Worm (Caenorhabditis elegans): ENCODE data around the gene ins-7.

The ins-7 gene

ce11 chrIV:9672434-9672833 lies 10.2 kb downstream of the ins-7 start:
- no peak for TF ChIP-seq dao-5 (tag; optimal IDR thresholded peaks at IDR 0.05)
- no peak for TF ChIP-seq him-1 (tag; optimal IDR thresholded peaks at IDR 0.05)
- TF ChIP-seq W03F9.2 (tag; optimal IDR thresholded peaks at IDR 0.05) = no peak

- TF ChIP-seq W03F9.2 (tag; optimal IDR thresholded peaks at IDR 0.05) (no peak), dao-5 (tag; optimal IDR thresholded peaks at IDR 0.05) (no peak), him-1 (tag; optimal IDR thresholded peaks at IDR 0.05) (no peak)
These were observed 11.5 kb downstream of the ins-7 start for ce11 chrIV:9671001-9671652.

ce11 chrIV:9669969-9670368 lies 12.7 kb downstream of the ins-7 start:
- no peak for TF ChIP-seq dao-5 (tag; optimal IDR thresholded peaks at IDR 0.05)

ce11 chrIV:9668103-9668672 lies 14.5 kb downstream of the ins-7 start:
- TF ChIP-seq dao-5 (tag; optimal IDR thresholded peaks at IDR 0.05) (no peak), W03F9.2 (tag; optimal IDR thresholded peaks at IDR 0.05) (no peak), him-1 (tag; optimal IDR thresholded peaks at IDR 0.05) (no peak)

ce11 chrIV:9667084-9667483 lies 15.6 kb downstream of the ins-7 start:
- no peak for TF ChIP-seq W03F9.2 (tag; optimal IDR thresholded peaks at IDR 0.05)
- TF ChIP-seq dao-5 (tag; optimal IDR thresholded peaks at IDR 0.05) = no peak
- TF ChIP-seq him-1 (tag; optimal IDR thresholded peaks at IDR 0.05) = no peak

ce11 chrIV:9659999-9660398 lies 22.6 kb downstream of the ins-7 start:
- TF ChIP-seq W03F9.2 (tag; optimal IDR thresholded peaks at IDR 0.05) (no peak), him-1 (tag; optimal IDR thresholded peaks at IDR 0.05) (no peak), dao-5 (tag; optimal IDR thresholded peaks at IDR 0.05) (no peak)

ce11 chrIV:9657753-9658152 lies 24.9 kb downstream of the ins-7 start, which contains the start of gene acc-1:
Gene acc-1 (plus strand): TSS chrIV:9658053.
- TF ChIP-seq dao-5 (tag; optimal IDR thresholded peaks at IDR 0.05) (no peak), him-1 (tag; optimal IDR thresholded peaks at IDR 0.05) (no peak), W03F9.2 (tag; optimal IDR thresholded peaks at IDR 0.05) (no peak)

- no peak for TF ChIP-seq him-1 (tag; optimal IDR thresholded peaks at IDR 0.05)
- no peak for TF ChIP-seq dao-5 (tag; optimal IDR thresholded peaks at IDR 0.05)
- no peak for TF ChIP-seq W03F9.2 (tag; optimal IDR thresholded peaks at IDR 0.05)
These were observed 27.1 kb downstream of the ins-7 start for ce11 chrIV:9655556-9655955.

- TF ChIP-seq him-1 (tag; optimal IDR thresholded peaks at IDR 0.05) = no peak
- TF ChIP-seq W03F9.2 (tag; optimal IDR thresholded peaks at IDR 0.05) = no peak
- TF ChIP-seq dao-5 (tag; optimal IDR thresholded peaks at IDR 0.05) = no peak
These were observed 28.6 kb downstream of the ins-7 start, which contains the start of gene F58G6.7 for ce11 chrIV:9654017-9654416. Gene F58G6.7 (plus strand): TSS chrIV:9654317.

- TF ChIP-seq W03F9.2 (tag; optimal IDR thresholded peaks at IDR 0.05) = no peak
- no peak for TF ChIP-seq dao-5 (tag; optimal IDR thresholded peaks at IDR 0.05)
- no peak for TF ChIP-seq him-1 (tag; optimal IDR thresholded peaks at IDR 0.05)
These were observed 29.5 kb downstream of the ins-7 start, which contains the start of gene F58G6.3 for ce11 chrIV:9653184-9653583. Gene F58G6.3 (plus strand): TSS chrIV:9653535.

- TF ChIP-seq dao-5 (tag; optimal IDR thresholded peaks at IDR 0.05) (no peak), W03F9.2 (tag; optimal IDR thresholded peaks at IDR 0.05) (peak; percentile 37)
These were observed 31.4 kb downstream of the ins-7 start, which contains the start of gene chca-1 for ce11 chrIV:9651234-9651633. Gene chca-1 (plus strand): TSS chrIV:9651394.

ce11 chrIV:9648682-9649081 lies 34.0 kb downstream of the ins-7 start, which contains the start of gene srm-3:
Gene srm-3 (plus strand): TSS chrIV:9648982.
- TF ChIP-seq dao-5 (tag; optimal IDR thresholded peaks at IDR 0.05) (no peak), W03F9.2 (tag; optimal IDR thresholded peaks at IDR 0.05) (no peak), him-1 (tag; optimal IDR thresholded peaks at IDR 0.05) (no peak)

- TF ChIP-seq W03F9.2 (tag; optimal IDR thresholded peaks at IDR 0.05) (peak; percentile 44), dao-5 (tag; optimal IDR thresholded peaks at IDR 0.05) (no peak)
These were observed 34.8 kb downstream of the ins-7 start, which contains the start of gene amph-1 for ce11 chrIV:9647789-9648361. Gene amph-1 (minus strand): TSS chrIV:9647873.

ce11 chrIV:9643188-9643587 lies 39.5 kb downstream of the ins-7 start, which contains the start of gene degl-2:
Gene degl-2 (plus strand): TSS chrIV:9643488.
- TF ChIP-seq him-1 (tag; optimal IDR thresholded peaks at IDR 0.05) (no peak), dao-5 (tag; optimal IDR thresholded peaks at IDR 0.05) (no peak), W03F9.2 (tag; optimal IDR thresholded peaks at IDR 0.05) (no peak)
